Fruit fly (Drosophila melanogaster): ENCODE results near the gene CG5708.

DNA sequence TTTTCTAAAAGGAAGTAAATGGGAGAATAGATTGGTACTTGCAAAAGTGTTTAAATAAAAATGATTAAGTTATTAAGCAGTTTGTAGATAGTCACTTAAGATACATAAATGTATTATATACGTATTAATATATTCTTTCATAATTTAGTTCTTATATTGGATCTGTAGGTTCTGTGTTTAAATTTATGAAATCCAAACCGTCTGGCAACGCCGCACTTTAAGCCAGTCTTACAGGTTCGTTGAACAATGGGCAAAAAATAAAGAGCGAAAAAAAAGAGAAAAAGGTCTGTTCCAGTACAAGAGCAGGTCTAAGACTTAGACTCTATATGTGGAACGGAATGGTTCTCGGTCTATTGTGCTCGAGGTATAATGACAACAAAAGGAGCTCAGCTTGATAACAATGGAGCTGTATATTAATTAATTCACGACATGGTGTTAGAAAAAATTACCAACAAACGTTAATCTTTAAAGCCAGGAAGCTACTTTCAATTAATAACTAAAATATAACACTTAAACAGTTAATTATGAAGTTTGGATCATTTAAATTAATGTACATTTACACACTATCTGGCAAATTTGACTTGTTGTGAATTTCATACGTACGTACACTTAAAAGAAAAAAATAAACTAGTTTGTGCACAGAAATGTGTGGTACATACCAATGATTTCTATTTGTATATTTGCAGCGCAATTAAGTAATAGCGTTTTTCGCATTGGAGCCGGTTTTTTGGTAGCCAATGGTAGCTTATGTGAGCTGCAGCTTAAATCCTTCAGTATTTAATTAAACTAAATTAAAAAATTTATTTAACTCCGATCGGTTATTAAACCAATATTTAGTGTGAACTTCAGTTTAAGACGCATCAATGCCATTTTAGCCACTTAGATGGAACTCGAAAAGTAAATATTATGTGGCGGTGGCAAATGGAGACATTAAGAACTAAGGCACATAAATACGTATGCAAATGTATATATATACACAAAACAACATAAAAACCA lies 17.5 kb downstream of the CG5708 start, which contains the start of gene CG5731:
- peak; percentile 64 for TF ChIP-seq EcR (GFP tag; optimal IDR thresholded peaks at IDR 0.05)
- TF ChIP-seq CG8301 (tag; optimal IDR thresholded peaks at IDR 0.05) = no peak
- 0 out of 2 replicates have a peak, but pooled peaks have one; percentile 21 for TF ChIP-seq CG12605 (GFP tag; IDR thresholded peaks at IDR 0.05)
- TF ChIP-seq CG14655 (GFP tag; optimal IDR thresholded peaks at IDR 0.05) = no peak
- no peak for TF ChIP-seq CG34367 (tag; optimal IDR thresholded peaks at IDR 0.05)
- no peak for TF ChIP-seq CG9948 (tag; optimal IDR thresholded peaks at IDR 0.05)
- TF ChIP-seq D1 (tag; optimal IDR thresholded peaks at IDR 0.05) = no peak
- TF ChIP-seq CG15710 (tag; optimal IDR thresholded peaks at IDR 0.05) = no peak
- TF ChIP-seq CG32121 (GFP tag; IDR thresholded peaks at IDR 0.05) = 0 out of 2 replicates have a peak, but pooled peaks have one; percentile 16
- no peak for TF ChIP-seq CG13204 (GFP tag; optimal IDR thresholded peaks at IDR 0.05)
- TF ChIP-seq fd96Ca (GFP tag; IDR thresholded peaks at IDR 0.05) = no peak
- no peak for TF ChIP-seq CG17806 (tag; optimal IDR thresholded peaks at IDR 0.05)
- no peak for TF ChIP-seq CG8159 (tag; optimal IDR thresholded peaks at IDR 0.05)
